Worm (Caenorhabditis elegans): ENCODE data around the gene dpy-28.

Gene dpy-28

DNA sequence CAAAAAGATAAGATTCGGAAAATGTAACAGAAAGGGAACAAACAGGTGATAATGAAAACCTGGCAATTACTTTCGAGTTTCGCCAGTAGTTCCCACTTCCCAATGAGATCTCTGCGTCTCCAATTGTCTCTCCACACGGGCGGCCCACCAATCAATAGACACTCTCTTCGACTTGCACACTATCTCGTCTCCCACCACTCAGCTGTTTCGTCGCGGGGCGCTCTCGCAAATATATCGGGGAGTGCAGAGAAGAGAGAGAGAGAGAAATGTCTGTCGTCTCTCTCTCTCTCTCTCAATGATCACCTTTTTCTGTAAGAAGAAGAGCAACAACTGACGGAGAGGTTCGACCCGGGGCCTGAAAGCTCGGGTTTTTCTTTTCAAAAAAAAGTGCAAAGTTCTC, 42.8 kb upstream of the dpy-28 start (continued):
- TF ChIP-seq lsy-2 (tag; optimal IDR thresholded peaks at IDR 0.05) (peak; percentile 82 to 85), ets-5 (GFP tag; IDR thresholded peaks at IDR 0.05) (no peak), C34B4.2 (tag; optimal IDR thresholded peaks at IDR 0.05) (peak; percentile 92), lin-35 (GFP tag; optimal IDR thresholded peaks at IDR 0.05) (peak; percentile 76 to 78), zip-4 (GFP tag; optimal IDR thresholded peaks at IDR 0.05) (peak; percentile 46), aly-2 (tag; optimal IDR thresholded peaks at IDR 0.05) (no peak), snpc-4 (tag; optimal IDR thresholded peaks at IDR 0.05) (peak; percentile 60), nhr-76 (tag; optimal IDR thresholded peaks at IDR 0.05) (peak; percentile 50), ama-1 (optimal IDR thresholded peaks at IDR 0.05) (no peak), hlh-17 (GFP tag; optimal IDR thresholded peaks at IDR 0.05; ENCODE audit: borderline replicate concordance) (no peak), ceh-82 (tag; optimal IDR thresholded peaks at IDR 0.05) (peak; percentile 79 to 89 (median 83)), C16A3.4 (tag; optimal IDR thresholded peaks at IDR 0.05) (peak; percentile 68), xbp-1 (tag; optimal IDR thresholded peaks at IDR 0.05) (peak; percentile 73), unc-62 (GFP tag; optimal IDR thresholded peaks at IDR 0.05) (no peak), sup-37 (GFP tag; optimal IDR thresholded peaks at IDR 0.05) (peak; percentile 37), nhr-12 (tag; optimal IDR thresholded peaks at IDR 0.05) (no peak), F16B12.6 (tag; optimal IDR thresholded peaks at IDR 0.05) (peak; percentile 11), pag-3 (tag; optimal IDR thresholded peaks at IDR 0.05; ENCODE audit: borderline replicate concordance, insufficient read depth) (peak; percentile 59), ceh-8 (GFP tag; optimal IDR thresholded peaks at IDR 0.05) (peak; percentile 5), dsc-1 (tag; optimal IDR thresholded peaks at IDR 0.05) (peak; percentile 84), unc-30 (tag; optimal IDR thresholded peaks at IDR 0.05) (no peak), egl-27 (tag; optimal IDR thresholded peaks at IDR 0.05) (peak in 1 of 2 experiments; percentile 28), unc-130 (tag; optimal IDR thresholded peaks at IDR 0.05) (peak; percentile 64), lin-14 (GFP tag; optimal IDR thresholded peaks at IDR 0.05) (peak; percentile 98), skn-1 (tag; optimal IDR thresholded peaks at IDR 0.05) (peak; percentile 77), unc-98 (GFP tag; IDR thresholded peaks at IDR 0.05) (peak; percentile 62; the same call in 1 of the 2 replicates), ceh-63 (GFP tag; optimal IDR thresholded peaks at IDR 0.05) (no peak), grh-1 (GFP tag; IDR thresholded peaks at IDR 0.05) (peak; percentile 76), lir-3 (tag; optimal IDR thresholded peaks at IDR 0.05; ENCODE audit: poor library complexity) (peak; percentile 59), mef-2 (tag; optimal IDR thresholded peaks at IDR 0.05) (peak; percentile 5), hlh-4 (tag; optimal IDR thresholded peaks at IDR 0.05) (no peak), dpl-1 (GFP tag; optimal IDR thresholded peaks at IDR 0.05) (peak; percentile 61 to 63 (median 61)), nhr-84 (tag; optimal IDR thresholded peaks at IDR 0.05) (no peak), nhr-71 (tag; optimal IDR thresholded peaks at IDR 0.05) (peak; percentile 97), fkh-10 (GFP tag; optimal IDR thresholded peaks at IDR 0.05) (peak; percentile 11), unc-86 (tag; optimal IDR thresholded peaks at IDR 0.05) (peak; percentile 81), nhr-28 (tag; optimal IDR thresholded peaks at IDR 0.05) (no peak), blmp-1 (tag; optimal IDR thresholded peaks at IDR 0.05) (peak; percentile 60), egl-13 (tag; optimal IDR thresholded peaks at IDR 0.05) (peak; percentile 33), Y116A8C.19 (tag; optimal IDR thresholded peaks at IDR 0.05; ENCODE audit: borderline replicate concordance) (no peak), lin-13 (GFP tag; optimal IDR thresholded peaks at IDR 0.05) (peak; percentile 74), pax-3 (tag; optimal IDR thresholded peaks at IDR 0.05) (peak; percentile 75), nhr-11 (tag; optimal IDR thresholded peaks at IDR 0.05) (peak; percentile 78), snu-23 (GFP tag; optimal IDR thresholded peaks at IDR 0.05) (peak; percentile 95), zag-1 (tag; optimal IDR thresholded peaks at IDR 0.05) (peak; percentile 18), irx-1 (tag; optimal IDR thresholded peaks at IDR 0.05) (peak; percentile 54), C04F5.9 (tag; optimal IDR thresholded peaks at IDR 0.05) (peak; percentile 9), efl-3 (GFP tag; optimal IDR thresholded peaks at IDR 0.05) (no peak), ztf-4 (tag; optimal IDR thresholded peaks at IDR 0.05) (peak; percentile 82), tbx-2 (tag; optimal IDR thresholded peaks at IDR 0.05) (peak; percentile 92), elt-3 (tag; optimal IDR thresholded peaks at IDR 0.05) (peak in 3 of 6 experiments; percentile 16 to 52 (median 36)), pqm-1 (tag; optimal IDR thresholded peaks at IDR 0.05) (no peak), fkh-4 (tag; optimal IDR thresholded peaks at IDR 0.05; ENCODE audit: borderline replicate concordance) (no peak)
